Fruit fly (Drosophila melanogaster) whole organism, embryonic: ENCODE results near the gene CG14965.

ENCODE experiments used
- ATbp ChIP-seq: fragments of 200-800 bp; sonication (Bioruptor generic); optimal IDR thresholded peaks from 2 replicates; lab custom pipeline; 2017; ENCODE audit warnings: missing biosample characterization, mild to moderate bottlenecking, missing genetic modification characterization, missing genetic modification reagents
- CG12391 ChIP-seq: fragments of 200-800 bp; sonication (Bioruptor generic); optimal IDR thresholded peaks from 3 replicates; lab custom pipeline; 2018; ENCODE audit warnings: missing biosample characterization, mild to moderate bottlenecking, missing genetic modification characterization, moderate library complexity
- CG15601 ChIP-seq: fragments of 200-800 bp; sonication (Bioruptor generic); optimal IDR thresholded peaks from 3 replicates; lab custom pipeline; 2019; ENCODE audit warnings: missing biosample characterization, mild to moderate bottlenecking, missing genetic modification characterization, moderate library complexity
- CG1603 ChIP-seq: fragments of 200-800 bp; sonication (Bioruptor generic); optimal IDR thresholded peaks from 2 replicates; lab custom pipeline; 2019; ENCODE audit warnings: missing biosample characterization, mild to moderate bottlenecking, missing genetic modification characterization, moderate library complexity
- CG17359 ChIP-seq: fragments of 200-800 bp; sonication (Bioruptor generic); optimal IDR thresholded peaks from 3 replicates; lab custom pipeline; 2018; ENCODE audit warnings: missing biosample characterization, mild to moderate bottlenecking, missing genetic modification characterization, moderate library complexity
- CG17385 ChIP-seq: fragments of 200-800 bp; sonication (Bioruptor generic); optimal IDR thresholded peaks from 3 replicates; lab custom pipeline; 2018; ENCODE audit warnings: missing biosample characterization, mild to moderate bottlenecking, missing genetic modification characterization
- CG17612 ChIP-seq: fragments of 200-800 bp; sonication (Bioruptor generic); IDR thresholded peaks from 2 replicates; pipeline ENCODE4 v1.3.6; 2022; ENCODE audit warnings: missing biosample characterization, missing genetic modification characterization
- CG18599 ChIP-seq: fragments of 200-800 bp; sonication (Bioruptor generic); optimal IDR thresholded peaks from 3 replicates; lab custom pipeline; 2017; ENCODE audit warnings: missing biosample characterization, missing genetic modification characterization, mild to moderate bottlenecking, moderate library complexity, missing genetic modification reagents
- CG33557 ChIP-seq: fragments of 200-800 bp; sonication (Bioruptor generic); optimal IDR thresholded peaks from 2 replicates; lab custom pipeline; 2019; ENCODE audit warnings: missing biosample characterization, mild to moderate bottlenecking, missing genetic modification characterization, moderate library complexity
- CG4360 ChIP-seq: fragments of 200-800 bp; sonication (Bioruptor generic); IDR thresholded peaks from 2 replicates; pipeline ENCODE4 v1.3.6; 2022; ENCODE audit warnings: missing biosample characterization, missing genetic modification characterization
- CG6813 ChIP-seq: fragments of 200-800 bp; sonication (Bioruptor generic); optimal IDR thresholded peaks from 2 replicates; lab custom pipeline; 2017; ENCODE audit warnings: missing biosample characterization, missing genetic modification characterization, mild to moderate bottlenecking, moderate library complexity, missing genetic modification reagents
- CG8281 ChIP-seq: fragments of 200-800 bp; sonication (Bioruptor generic); optimal IDR thresholded peaks from 2 replicates; lab custom pipeline; 2018; ENCODE audit warnings: missing biosample characterization, mild to moderate bottlenecking, missing genetic modification characterization, moderate library complexity
- CG9609 ChIP-seq: fragments of 200-800 bp; sonication (Bioruptor generic); optimal IDR thresholded peaks from 3 replicates; lab custom pipeline; 2016; ENCODE audit warnings: missing biosample characterization, missing genetic modification characterization
- E2f1 ChIP-seq: fragments of 200-800 bp; sonication (Bioruptor generic); IDR thresholded peaks from 2 replicates; pipeline ENCODE4 v1.3.6; 2022; ENCODE audit warnings: missing biosample characterization, missing genetic modification characterization
- GATAe ChIP-seq: fragments of 200-800 bp; sonication (Bioruptor generic); conservative IDR thresholded peaks from 2 replicates; pipeline ENCODE4 v1.3.6; 2022; ENCODE audit warnings: missing biosample characterization, missing genetic modification characterization
- HmgZ ChIP-seq: fragments of 200-800 bp; sonication (Bioruptor generic); optimal IDR thresholded peaks from 2 replicates; lab custom pipeline; 2018; ENCODE audit warnings: missing biosample characterization, mild to moderate bottlenecking, missing genetic modification characterization
- Hmx ChIP-seq: fragments of 200-800 bp; sonication (Bioruptor generic); optimal IDR thresholded peaks from 2 replicates; lab custom pipeline; 2016; ENCODE audit warnings: missing biosample characterization, missing genetic modification characterization
- Med ChIP-seq: fragments of 200-800 bp; sonication (Bioruptor generic); peaks from one replicate; lab custom pipeline; 2016; ENCODE audit warnings: missing biosample characterization, missing genetic modification characterization, mild to moderate bottlenecking, inconsistent platforms, moderate library complexity
- Nf-YC ChIP-seq: fragments of 200-800 bp; optimal IDR thresholded peaks from 3 replicates; lab custom pipeline; 2019; ENCODE audit warnings: missing biosample characterization, mild to moderate bottlenecking, missing genetic modification characterization, moderate library complexity
- PHDP ChIP-seq: fragments of 200-800 bp; sonication (Bioruptor generic); optimal IDR thresholded peaks from 3 replicates; lab custom pipeline; 2018; ENCODE audit warnings: missing biosample characterization, mild to moderate bottlenecking, missing genetic modification characterization, moderate library complexity
- Pdp1 ChIP-seq, 2 experiments: fragments of 200-800 bp; sonication (Bioruptor generic); optimal IDR thresholded peaks; 3 replicates each; lab custom pipeline; 2016; ENCODE audit warnings: missing biosample characterization in 2 of 2, missing genetic modification characterization in 2 of 2, mild to moderate bottlenecking in 1 of 2, moderate library complexity in 1 of 2
- Rx ChIP-seq: fragments of 200-800 bp; sonication (Bioruptor generic); IDR thresholded peaks from 2 replicates; pipeline ENCODE4 v1.3.6; 2022; ENCODE audit warnings: missing biosample characterization, missing genetic modification characterization
- az2 ChIP-seq: fragments of 200-800 bp; sonication (Bioruptor generic); optimal IDR thresholded peaks from 3 replicates; lab custom pipeline; 2016; ENCODE audit warnings: missing biosample characterization, missing genetic modification characterization
- chinmo ChIP-seq: fragments of 200-800 bp; sonication (Bioruptor generic); IDR thresholded peaks from 4 replicates; pipeline ENCODE4 v1.3.6; 2022; ENCODE audit warnings: missing biosample characterization, missing genetic modification characterization; ENCODE audit not compliant: partially characterized antibody
- chn ChIP-seq: fragments of 200-800 bp; sonication (Bioruptor generic); optimal IDR thresholded peaks from 2 replicates; lab custom pipeline; 2016; ENCODE audit warnings: missing biosample characterization, missing genetic modification characterization
- corto ChIP-seq: fragments of 200-800 bp; sonication (Bioruptor generic); optimal IDR thresholded peaks from 2 replicates; lab custom pipeline; 2016; ENCODE audit warnings: missing biosample characterization, mild to moderate bottlenecking, missing genetic modification characterization, moderate library complexity
- dati ChIP-seq: fragments of 200-800 bp; sonication (Bioruptor generic); IDR thresholded peaks from 2 replicates; pipeline ENCODE4 v1.3.6; 2022; ENCODE audit warnings: missing biosample characterization, missing genetic modification characterization
- dmrt11E ChIP-seq: fragments of 200-800 bp; sonication (Bioruptor generic); optimal IDR thresholded peaks from 3 replicates; lab custom pipeline; 2018; ENCODE audit warnings: missing biosample characterization, mild to moderate bottlenecking, missing genetic modification characterization, moderate library complexity
- en ChIP-seq: fragments of 200-800 bp; sonication (Bioruptor generic); optimal IDR thresholded peaks from 2 replicates; lab custom pipeline; 2016; ENCODE audit warnings: missing biosample characterization, missing genetic modification characterization
- gce ChIP-seq: fragments of 200-800 bp; sonication (Bioruptor generic); IDR thresholded peaks from 3 replicates; pipeline ENCODE4 v1.3.6; 2022; ENCODE audit warnings: missing biosample characterization, missing genetic modification characterization
- gem ChIP-seq: fragments of 200-800 bp; sonication (Bioruptor generic); optimal IDR thresholded peaks from 2 replicates; lab custom pipeline; 2019; ENCODE audit warnings: missing biosample characterization, mild to moderate bottlenecking, missing genetic modification characterization, moderate library complexity
- ham ChIP-seq: fragments of 200-800 bp; sonication (Bioruptor generic); IDR thresholded peaks from 2 replicates; pipeline ENCODE4 v1.3.6; 2022; ENCODE audit warnings: missing biosample characterization, missing genetic modification characterization
- hbn ChIP-seq: fragments of 200-800 bp; sonication (Bioruptor generic); IDR thresholded peaks from 2 replicates; pipeline ENCODE4 v1.3.6; 2022; ENCODE audit warnings: missing biosample characterization, missing genetic modification characterization; ENCODE audit not compliant: partially characterized antibody
- lbe ChIP-seq: fragments of 200-800 bp; sonication (Bioruptor generic); optimal IDR thresholded peaks from 2 replicates; lab custom pipeline; 2016; ENCODE audit warnings: missing biosample characterization, mild to moderate bottlenecking, missing genetic modification characterization
- mirr ChIP-seq: fragments of 200-800 bp; sonication (Bioruptor generic); optimal IDR thresholded peaks from 3 replicates; lab custom pipeline; 2018; ENCODE audit warnings: missing biosample characterization, mild to moderate bottlenecking, missing genetic modification characterization
- nau ChIP-seq: fragments of 200-800 bp; sonication (Bioruptor generic); optimal IDR thresholded peaks from 3 replicates; lab custom pipeline; 2017; ENCODE audit warnings: missing biosample characterization, mild to moderate bottlenecking, missing genetic modification characterization, missing genetic modification reagents
- odd ChIP-seq: fragments of 200-800 bp; sonication (Bioruptor generic); optimal IDR thresholded peaks from 2 replicates; lab custom pipeline; 2017; ENCODE audit warnings: missing biosample characterization, mild to moderate bottlenecking, missing genetic modification characterization
- row ChIP-seq: fragments of 200-800 bp; sonication (Bioruptor generic); IDR thresholded peaks from 3 replicates; pipeline ENCODE4 v1.3.6; 2022; ENCODE audit warnings: missing biosample characterization, missing genetic modification characterization
- salm ChIP-seq: fragments of 200-800 bp; sonication (Bioruptor generic); optimal IDR thresholded peaks from 2 replicates; lab custom pipeline; 2018; ENCODE audit warnings: missing biosample characterization, mild to moderate bottlenecking, missing genetic modification characterization
- scrt ChIP-seq: fragments of 200-800 bp; sonication (Bioruptor generic); optimal IDR thresholded peaks from 2 replicates; lab custom pipeline; 2018; ENCODE audit warnings: missing biosample characterization, mild to moderate bottlenecking, missing genetic modification characterization, moderate library complexity
- sisA ChIP-seq: fragments of 200-800 bp; sonication (Bioruptor generic); IDR thresholded peaks from 2 replicates; pipeline ENCODE4 v1.3.6; 2022; ENCODE audit warnings: missing biosample characterization, missing genetic modification characterization
- so ChIP-seq: fragments of 200-800 bp; sonication (Bioruptor generic); IDR thresholded peaks from 3 replicates; pipeline ENCODE4 v1.3.6; 2022; ENCODE audit warnings: missing biosample characterization, missing genetic modification characterization
- sug ChIP-seq: fragments of 200-800 bp; optimal IDR thresholded peaks from 2 replicates; lab custom pipeline; 2019; ENCODE audit warnings: missing biosample characterization, mild to moderate bottlenecking, missing genetic modification characterization, moderate library complexity
- tin ChIP-seq: fragments of 200-800 bp; sonication (Bioruptor generic); optimal IDR thresholded peaks from 3 replicates; lab custom pipeline; 2016; ENCODE audit warnings: missing biosample characterization, missing genetic modification characterization
- zf30C ChIP-seq: fragments of 200-800 bp; sonication (Bioruptor generic); optimal IDR thresholded peaks from 3 replicates; lab custom pipeline; 2018; ENCODE audit warnings: missing biosample characterization, mild to moderate bottlenecking, missing genetic modification characterization

Gene CG14965

DNA sequence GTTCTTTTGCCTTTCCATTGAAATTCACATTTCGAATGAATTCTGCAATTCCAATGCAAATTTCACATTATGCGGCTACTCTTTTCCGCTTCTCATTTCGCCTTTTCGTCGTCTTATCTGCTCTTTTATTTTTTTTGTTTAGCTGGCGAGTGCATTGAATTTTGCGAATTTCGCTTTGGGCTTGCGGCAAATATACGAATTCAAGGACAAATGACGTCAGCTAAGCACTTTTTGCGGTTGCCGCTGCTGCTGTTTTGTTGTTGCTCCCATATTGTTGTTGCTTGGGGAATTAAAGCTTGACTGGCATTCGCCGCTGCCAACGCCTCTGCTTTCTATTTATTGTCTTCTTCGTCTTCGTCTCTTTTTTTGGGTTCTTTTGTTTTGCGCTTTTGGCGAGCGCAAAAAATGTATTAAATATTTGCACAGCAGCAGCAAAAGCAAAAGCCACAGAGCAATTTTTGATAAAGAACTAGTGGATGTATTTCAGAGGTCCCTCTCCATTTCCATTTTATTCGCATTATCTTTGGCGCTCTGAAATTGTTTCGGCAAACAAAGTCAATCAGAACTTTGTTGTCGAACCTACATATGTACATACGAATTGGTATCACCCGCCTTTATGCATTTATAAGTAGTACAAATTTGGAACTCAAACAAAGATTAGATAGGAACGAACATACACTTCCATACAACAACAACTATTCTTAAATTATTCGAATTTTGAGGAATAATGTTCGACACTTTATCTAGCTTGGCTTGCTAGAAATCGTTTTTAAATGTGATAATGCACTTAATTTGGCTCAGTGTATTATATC is 47.7 kb upstream of the CG14965 start (continued):
- peak; percentile 50 for TF ChIP-seq ATbp
- TF ChIP-seq HmgZ (tag; lab: Kevin White, UChicago), result peak; percentile 23
- TF ChIP-seq mirr (GFP tag; lab: Kevin White, UChicago), result peak; percentile 89
- TF ChIP-seq CG4360 (GFP tag; lab: Robert Waterston, UW), result 0 out of 2 replicates have a peak, but pooled peaks have one; percentile 29
- TF ChIP-seq Med (GFP tag; lab: Kevin White, UChicago), result peak; percentile 47
- peak; percentile 42; the same call in 1 of the 2 replicates for TF ChIP-seq GATAe (GFP tag; lab: Robert Waterston, UW)
- TF ChIP-seq CG8281 (tag; lab: Kevin White, UChicago), result no peak
- peak; percentile 9 for TF ChIP-seq CG17359 (tag; lab: Kevin White, UChicago)
- peak; percentile 13 for TF ChIP-seq CG17385 (GFP tag; lab: Kevin White, UChicago)
- TF ChIP-seq dati (GFP tag; lab: Robert Waterston, UW), result no peak
- TF ChIP-seq sisA (GFP tag; lab: Robert Waterston, UW), result no peak
- TF ChIP-seq chn, result no peak
- TF ChIP-seq row (GFP tag; lab: Robert Waterston, UW), result peak; percentile 29; the same call in 1 of the 3 replicates
- peak; percentile 29 for TF ChIP-seq sug (tag; lab: Kevin White, UChicago)
- TF ChIP-seq so (GFP tag; lab: Robert Waterston, UW), result no peak
- TF ChIP-seq ham (GFP tag; lab: Robert Waterston, UW), result no peak
- peak; percentile 13 for TF ChIP-seq gem
- TF ChIP-seq corto (GFP tag; lab: Kevin White, UChicago), result peak; percentile 65
- TF ChIP-seq Nf-YC (tag; lab: Kevin White, UChicago), result no peak
- peak in 1 of 2 experiments; percentile 18 for TF ChIP-seq Pdp1 (GFP tag; optimal IDR thresholded peaks at IDR 0.05; lab: Kevin White, UChicago)
- TF ChIP-seq en (GFP tag; lab: Kevin White, UChicago), result no peak
- peak; percentile 14 for TF ChIP-seq dmrt11E (tag; lab: Kevin White, UChicago)
- peak; percentile 39 for TF ChIP-seq CG1603 (tag; lab: Kevin White, UChicago)
- no peak for TF ChIP-seq scrt (GFP tag; lab: Kevin White, UChicago)
- peak; percentile 2 for TF ChIP-seq CG12391 (tag; lab: Kevin White, UChicago)
- TF ChIP-seq az2 (GFP tag; lab: Kevin White, UChicago), result peak; percentile 6
- TF ChIP-seq PHDP, result peak; percentile 34
- TF ChIP-seq gce (GFP tag; lab: Robert Waterston, UW), result no peak
- TF ChIP-seq Rx (GFP tag; lab: Robert Waterston, UW), result no peak
- TF ChIP-seq E2f1 (GFP tag; lab: Robert Waterston, UW), result 0 out of 2 replicates have a peak, but pooled peaks have one; percentile 2
- no peak for TF ChIP-seq nau
- TF ChIP-seq CG17612 (GFP tag; lab: Robert Waterston, UW), result no peak
- TF ChIP-seq CG9609 (GFP tag; lab: Kevin White, UChicago), result no peak
- no peak for TF ChIP-seq tin (GFP tag; lab: Kevin White, UChicago)
- no peak for TF ChIP-seq CG18599 (GFP tag; lab: Kevin White, UChicago)
- TF ChIP-seq CG6813 (GFP tag; lab: Kevin White, UChicago), result peak; percentile 12
- peak; percentile 44 for TF ChIP-seq lbe (GFP tag; lab: Kevin White, UChicago)
- TF ChIP-seq zf30C (GFP tag; lab: Kevin White, UChicago), result peak; percentile 47
- TF ChIP-seq salm (tag; lab: Kevin White, UChicago), result peak; percentile 54
- TF ChIP-seq odd (GFP tag; lab: Kevin White, UChicago), result peak; percentile 35
- no peak for TF ChIP-seq CG33557 (GFP tag; lab: Kevin White, UChicago)
- TF ChIP-seq CG15601 (tag; lab: Kevin White, UChicago), result peak; percentile 5
- TF ChIP-seq hbn (GFP tag; lab: Robert Waterston, UW), result 0 out of 2 replicates have a peak, but pooled peaks have one; percentile 2
- TF ChIP-seq Hmx, result no peak
- TF ChIP-seq chinmo (GFP tag; lab: Robert Waterston, UW), result 0 out of 4 replicates have a peak, but pooled peaks have one; percentile 35
